Worm (Caenorhabditis elegans): Measurements from ENCODE around the gene D2045.8.

The D2045.8 gene

DNA sequence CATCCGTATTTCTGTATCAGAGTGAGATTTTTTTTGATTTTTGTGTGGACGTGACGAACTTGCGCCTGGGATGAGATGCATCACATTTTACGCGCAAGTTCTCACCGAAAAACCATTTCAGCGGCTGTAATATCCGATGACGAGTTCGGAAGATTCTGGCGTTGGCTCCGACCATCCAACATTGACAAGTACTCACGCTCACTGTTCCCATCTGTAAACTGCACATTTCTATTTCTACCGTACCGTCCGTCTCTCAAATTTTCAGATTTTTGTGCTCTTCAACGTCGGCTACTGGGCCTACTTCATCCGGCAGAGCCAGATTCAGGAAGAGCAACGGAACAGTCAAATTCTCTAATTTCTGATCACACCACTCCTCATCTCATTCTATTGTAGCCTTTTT is 45.4 kb downstream of the D2045.8 start:
- TF ChIP-seq ama-1 (optimal IDR thresholded peaks at IDR 0.05), result no peak
- TF ChIP-seq dmd-4 (tag; optimal IDR thresholded peaks at IDR 0.05; ENCODE audit: borderline replicate concordance), result no peak

DNA sequence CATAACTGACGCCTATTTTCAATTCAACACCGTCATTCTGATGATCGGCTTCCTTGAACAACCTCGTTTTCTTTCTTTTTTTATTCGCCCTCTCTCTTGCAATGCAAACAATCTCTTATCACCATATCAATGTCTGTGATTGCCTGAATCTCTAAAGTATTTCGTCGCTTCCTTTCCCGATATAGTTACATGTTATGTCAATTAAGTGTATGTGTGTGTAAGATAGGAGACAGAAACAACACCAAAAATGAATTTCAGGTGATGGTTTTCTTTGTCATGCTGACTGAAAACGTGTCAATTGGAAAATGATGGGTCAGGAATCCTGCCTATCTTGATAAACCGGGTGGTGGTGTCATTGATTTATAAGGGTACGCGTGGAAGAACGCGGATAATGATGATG is 51.2 kb downstream of the D2045.8 start:
- TF ChIP-seq hlh-30 (tag; optimal IDR thresholded peaks at IDR 0.05; ENCODE audit: insufficient read depth) (no peak), ceh-34 (tag; optimal IDR thresholded peaks at IDR 0.05) (no peak), unc-55 (GFP tag; optimal IDR thresholded peaks at IDR 0.05) (peak; percentile 17), elt-2 (tag; optimal IDR thresholded peaks at IDR 0.05) (peak; percentile 74), T23F11.4 (GFP tag; optimal IDR thresholded peaks at IDR 0.05) (no peak), pax-1 (tag; optimal IDR thresholded peaks at IDR 0.05) (no peak)
